Worm (Caenorhabditis elegans) whole organism, L4 larva: ENCODE data around the gene scl-14.

Experiments
- F49E8.2 ChIP-seq: sonication (generic microtip); optimal IDR thresholded peaks from 2 replicates; lab custom pipeline; 2016; ENCODE audit warnings: missing compliant biosample characterization, mild to moderate bottlenecking, missing genetic modification characterization, borderline replicate concordance
- R02D3.7 ChIP-seq: fragments of 150-350 bp; sonication (generic microtip); optimal IDR thresholded peaks from 3 replicates; lab custom pipeline; 2014; ENCODE audit warnings: missing biosample characterization, missing genetic modification characterization
- Y75B8A.6 ChIP-seq: fragments of 200-800 bp; sonication (Bioruptor generic); IDR thresholded peaks from 2 replicates; pipeline ENCODE4 v1.3.6; 2022; ENCODE audit warnings: missing genetic modification reagents, missing genetic modification characterization, missing compliant biosample characterization
- ZK337.2 ChIP-seq: fragments of 200-800 bp; sonication (Bioruptor generic); IDR thresholded peaks from 2 replicates; pipeline ENCODE4 v1.3.6; 2022; ENCODE audit warnings: missing genetic modification reagents, missing genetic modification characterization, missing compliant biosample characterization
- aha-1 ChIP-seq: fragments of 150-350 bp; peaks from one replicate; lab custom pipeline; 2014; ENCODE audit warnings: missing biosample characterization, missing genetic modification characterization
- aly-2 ChIP-seq: sonication (generic microtip); optimal IDR thresholded peaks from 2 replicates; lab custom pipeline; 2018; ENCODE audit warnings: missing biosample characterization, missing genetic modification characterization
- ceh-20 ChIP-seq: fragments of 200-800 bp; sonication (Bioruptor generic); IDR thresholded peaks from 2 replicates; pipeline ENCODE4 v1.3.6; 2022; ENCODE audit warnings: missing genetic modification reagents, missing genetic modification characterization, missing compliant biosample characterization
- ceh-44 ChIP-seq: fragments of 200-800 bp; sonication (Bioruptor generic); IDR thresholded peaks from 2 replicates; pipeline ENCODE4 v1.3.6; 2022; ENCODE audit warnings: missing genetic modification reagents, missing genetic modification characterization, missing compliant biosample characterization
- daf-12 ChIP-seq: fragments of 150-350 bp; optimal IDR thresholded peaks from 2 replicates; lab custom pipeline; 2014; ENCODE audit warnings: missing biosample characterization, missing genetic modification reagents, missing genetic modification characterization
- daf-16 ChIP-seq, 3 experiments: sonication (generic microtip); optimal IDR thresholded peaks; 2 replicates each; lab custom pipeline; 2016 to 2017; ENCODE audit warnings: missing genetic modification characterization in 3 of 3, missing genetic modification reagents in 3 of 3, mild to moderate bottlenecking in 2 of 3, missing compliant biosample characterization in 2 of 3, missing biosample characterization in 1 of 3, moderate library complexity in 1 of 3
- dmd-8 ChIP-seq: fragments of 200-800 bp; sonication (Bioruptor generic); IDR thresholded peaks from 2 replicates; pipeline ENCODE4 v1.3.6; 2022; ENCODE audit warnings: missing genetic modification characterization, missing compliant biosample characterization
- dve-1 ChIP-seq: sonication (generic microtip); optimal IDR thresholded peaks from 2 replicates; lab custom pipeline; 2017; ENCODE audit warnings: antibody characterized with exemption, mild to moderate bottlenecking, missing genetic modification characterization, missing compliant biosample characterization; ENCODE audit not compliant: insufficient read depth
- egl-43 ChIP-seq: fragments of 200-800 bp; sonication (Bioruptor generic); IDR thresholded peaks from 2 replicates; pipeline ENCODE4 v1.3.6; 2022; ENCODE audit warnings: missing genetic modification reagents, missing genetic modification characterization, missing compliant biosample characterization
- fkh-10 ChIP-seq: fragments of 150-350 bp; optimal IDR thresholded peaks from 2 replicates; lab custom pipeline; 2014; ENCODE audit warnings: missing biosample characterization, missing genetic modification reagents, missing genetic modification characterization
- hlh-11 ChIP-seq: fragments of 200-800 bp; sonication (Bioruptor generic); optimal IDR thresholded peaks from 2 replicates; lab custom pipeline; 2018; ENCODE audit warnings: mild to moderate bottlenecking, missing genetic modification characterization, missing compliant biosample characterization
- hlh-30 ChIP-seq: sonication (generic microtip); optimal IDR thresholded peaks from 2 replicates; lab custom pipeline; 2017; ENCODE audit warnings: antibody characterized with exemption, mild to moderate bottlenecking, missing genetic modification characterization, missing compliant biosample characterization; ENCODE audit not compliant: insufficient read depth
- lin-1 ChIP-seq: fragments of 200-800 bp; sonication (Bioruptor generic); IDR thresholded peaks from 2 replicates; pipeline ENCODE4 v1.3.6; 2022; ENCODE audit warnings: missing genetic modification reagents, missing genetic modification characterization, missing compliant biosample characterization
- lsy-2 ChIP-seq, 2 experiments: fragments of 150-350 bp in 1 of 2; sonication (generic microtip) in 1 of 2; optimal IDR thresholded peaks; 2 replicates each; lab custom pipeline; 2014 to 2017; ENCODE audit warnings: missing biosample characterization in 2 of 2, missing genetic modification characterization in 2 of 2
- madf-5 ChIP-seq, 2 experiments: fragments of 200-800 bp; sonication (Bioruptor generic); IDR thresholded peaks; 2 replicates each; pipeline ENCODE4 v1.3.6; 2022; ENCODE audit warnings: missing compliant biosample characterization in 2 of 2, missing genetic modification characterization in 2 of 2
- madf-9 ChIP-seq: fragments of 200-800 bp; sonication (Bioruptor generic); conservative IDR thresholded peaks from 2 replicates; pipeline ENCODE4 v1.3.6; 2022; ENCODE audit warnings: missing genetic modification reagents, missing genetic modification characterization, missing compliant biosample characterization
- mdl-1 ChIP-seq, 2 experiments: fragments of 150-350 bp in 1 of 2; sonication (generic microtip) in 1 of 2; optimal IDR thresholded peaks; 2 replicates each; lab custom pipeline; 2014 to 2017; ENCODE audit warnings: missing biosample characterization in 2 of 2, missing genetic modification characterization in 2 of 2
- mep-1 ChIP-seq: fragments of 150-350 bp; sonication (generic microtip); optimal IDR thresholded peaks from 3 replicates; lab custom pipeline; 2014; ENCODE audit warnings: missing biosample characterization, missing genetic modification characterization
- mes-2 ChIP-seq: sonication (generic microtip); optimal IDR thresholded peaks from 2 replicates; lab custom pipeline; 2016; ENCODE audit warnings: missing genotype, mild to moderate bottlenecking, missing genetic modification characterization, missing compliant biosample characterization; ENCODE audit not compliant: poor library complexity, severe bottlenecking
- mxl-2 ChIP-seq: fragments of 200-800 bp; sonication (Bioruptor generic); conservative IDR thresholded peaks from 2 replicates; pipeline ENCODE4 v1.3.6; 2022; ENCODE audit warnings: missing genetic modification reagents, missing genetic modification characterization, missing compliant biosample characterization
- nhr-10 ChIP-seq: fragments of 150-350 bp; optimal IDR thresholded peaks from 2 replicates; lab custom pipeline; 2014; ENCODE audit warnings: missing biosample characterization, missing genetic modification characterization
- nhr-48 ChIP-seq: sonication (generic microtip); optimal IDR thresholded peaks from 2 replicates; lab custom pipeline; 2016; ENCODE audit warnings: mild to moderate bottlenecking, missing genetic modification characterization, missing compliant biosample characterization
- nhr-77 ChIP-seq: fragments of 150-350 bp; optimal IDR thresholded peaks from 2 replicates; lab custom pipeline; 2014; ENCODE audit warnings: missing biosample characterization, missing genetic modification characterization
- rbr-2 ChIP-seq: sonication (generic microtip); optimal IDR thresholded peaks from 2 replicates; lab custom pipeline; 2016; ENCODE audit warnings: missing genotype, missing genetic modification characterization, missing compliant biosample characterization
- sdz-12 ChIP-seq: fragments of 200-800 bp; sonication (Bioruptor generic); optimal IDR thresholded peaks from 2 replicates; lab custom pipeline; 2018; ENCODE audit warnings: mild to moderate bottlenecking, missing genetic modification characterization, missing compliant biosample characterization
- set-16 ChIP-seq: fragments of 200-800 bp; sonication (Bioruptor generic); IDR thresholded peaks from 2 replicates; pipeline ENCODE4 v1.3.6; 2022; ENCODE audit warnings: missing genetic modification reagents, missing genetic modification characterization, missing compliant biosample characterization
- skn-1 ChIP-seq: fragments of 150-350 bp; optimal IDR thresholded peaks from 2 replicates; lab custom pipeline; 2014; ENCODE audit warnings: missing biosample characterization, missing genetic modification characterization
- spr-1 ChIP-seq: sonication (generic microtip); optimal IDR thresholded peaks from 2 replicates; lab custom pipeline; 2016; ENCODE audit warnings: mild to moderate bottlenecking, missing genetic modification characterization, missing compliant biosample characterization
- tra-1 ChIP-seq: fragments of 200-800 bp; sonication (Bioruptor generic); IDR thresholded peaks from 2 replicates; pipeline ENCODE4 v1.3.6; 2022; ENCODE audit warnings: missing genetic modification reagents, missing genetic modification characterization, missing compliant biosample characterization
- unc-62 ChIP-seq, 3 experiments: fragments of 150-350 bp in 1 of 3; sonication (generic microtip); optimal IDR thresholded peaks in 2 of 3; peaks in 1 of 3; 1 replicate in 1 of 3; 2 replicates in 2 of 3; lab custom pipeline; 2014 to 2017; ENCODE audit warnings: missing biosample characterization in 3 of 3, missing genetic modification characterization in 3 of 3, missing genetic modification reagents in 3 of 3, missing genotype in 1 of 3
- vab-7 ChIP-seq: fragments of 200-800 bp; sonication (Bioruptor generic); IDR thresholded peaks from 2 replicates; pipeline ENCODE4 v1.3.6; 2022; ENCODE audit warnings: missing genetic modification reagents, missing genetic modification characterization, missing compliant biosample characterization
- zfp-3 ChIP-seq: fragments of 200-800 bp; sonication (Bioruptor generic); conservative IDR thresholded peaks from 2 replicates; pipeline ENCODE4 v1.3.6; 2022; ENCODE audit warnings: missing genetic modification reagents, missing genetic modification characterization, missing compliant biosample characterization
- zip-11 ChIP-seq: fragments of 200-800 bp; sonication (Bioruptor generic); IDR thresholded peaks from 2 replicates; pipeline ENCODE4 v1.3.6; 2022; ENCODE audit warnings: missing genetic modification characterization, missing compliant biosample characterization
- zip-2 ChIP-seq: fragments of 150-350 bp; optimal IDR thresholded peaks from 2 replicates; lab custom pipeline; 2014; ENCODE audit warnings: missing biosample characterization, missing genetic modification characterization
- ztf-7 ChIP-seq: fragments of 150-350 bp; optimal IDR thresholded peaks from 2 replicates; lab custom pipeline; 2014; ENCODE audit warnings: missing biosample characterization, missing genetic modification characterization

Gene scl-14

ce11 chrIV:13165181-13165580 lies at the start of gene scl-14:
Gene scl-14 (plus strand): TSS chrIV:13165481.
- TF ChIP-seq mep-1 (tag; lab: Kevin White, UChicago) = no peak
- no peak for TF ChIP-seq vab-7 (GFP tag; lab: Robert Waterston, UW)
- no peak for TF ChIP-seq tra-1
- TF ChIP-seq aly-2 (tag; lab: Kevin White, UChicago) = no peak
- TF ChIP-seq mes-2 (tag; lab: Kevin White, UChicago) = no peak
- no peak for TF ChIP-seq aha-1 (tag; lab: Kevin White, UChicago)
- TF ChIP-seq zfp-3 (GFP tag; lab: Robert Waterston, UW) = no peak
- no peak for TF ChIP-seq set-16
- no peak for TF ChIP-seq unc-62 (GFP tag; optimal IDR thresholded peaks at IDR 0.05 in 1 of 2; lab: Kevin White, UChicago)
- TF ChIP-seq unc-62 (tag; optimal IDR thresholded peaks at IDR 0.05; lab: Kevin White, UChicago) = no peak

ce11 chrIV:13116679-13117078 lies 48.6 kb upstream of the scl-14 start:
- TF ChIP-seq lin-1 (GFP tag; lab: Robert Waterston, UW) (no peak), mep-1 (tag; lab: Kevin White, UChicago) (no peak), madf-5 (GFP tag; IDR thresholded peaks at IDR 0.05; lab: Robert Waterston, UW) (no peak), zip-2 (tag; lab: Kevin White, UChicago) (no peak), daf-12 (tag; lab: Kevin White, UChicago) (no peak), Y75B8A.6 (GFP tag; lab: Robert Waterston, UW) (no peak), ZK337.2 (GFP tag; lab: Robert Waterston, UW) (no peak), madf-9 (no peak), ztf-7 (tag; lab: Kevin White, UChicago) (no peak)

- TF ChIP-seq ceh-20 (GFP tag; lab: Robert Waterston, UW) (no peak), mxl-2 (GFP tag; lab: Robert Waterston, UW) (no peak), lsy-2 (tag; optimal IDR thresholded peaks at IDR 0.05; lab: Kevin White, UChicago) (peak in 1 of 2 experiments; percentile 6), unc-62 (GFP tag; optimal IDR thresholded peaks at IDR 0.05 in 1 of 2; lab: Kevin White, UChicago) (peak in 1 of 2 experiments; percentile 49), unc-62 (tag; optimal IDR thresholded peaks at IDR 0.05; lab: Kevin White, UChicago) (no peak), egl-43 (no peak), F49E8.2 (no peak), spr-1 (tag; lab: Kevin White, UChicago) (no peak), ceh-44 (GFP tag; lab: Robert Waterston, UW) (no peak), zfp-3 (GFP tag; lab: Robert Waterston, UW) (no peak), dmd-8 (GFP tag; lab: Robert Waterston, UW) (no peak), sdz-12 (GFP tag; lab: Kevin White, UChicago) (no peak), zip-11 (GFP tag; lab: Robert Waterston, UW) (no peak), R02D3.7 (no peak)
Observed at ce11 chrIV:13118794-13119193, 46.5 kb upstream of the scl-14 start, which contains the start of gene unc-30. Gene unc-30 (plus strand): TSS chrIV:13118977.

DNA sequence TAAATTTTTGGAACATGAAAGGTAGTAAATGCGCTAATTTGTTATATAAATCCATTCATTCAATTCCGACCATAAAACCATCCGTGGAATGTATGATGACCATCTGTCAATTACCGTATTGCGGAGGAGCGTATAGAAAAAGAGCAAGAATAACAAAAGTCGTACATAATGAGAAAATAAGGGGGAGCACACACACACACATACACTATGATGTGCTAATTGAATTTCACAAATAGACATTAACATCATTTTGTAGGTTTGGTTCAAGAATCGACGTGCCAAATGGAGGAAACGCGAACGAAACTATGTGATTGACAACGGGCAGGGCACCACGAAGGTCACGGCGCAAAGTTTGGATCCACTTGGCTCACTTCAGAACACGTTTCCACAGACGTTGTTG lies 43.9 kb upstream of the scl-14 start:
- TF ChIP-seq nhr-10 (tag; lab: Kevin White, UChicago) (no peak), nhr-48 (no peak), dve-1 (tag; lab: Kevin White, UChicago) (no peak), R02D3.7 (no peak), mxl-2 (GFP tag; lab: Robert Waterston, UW) (no peak), daf-16 (GFP tag; optimal IDR thresholded peaks at IDR 0.05; lab: Kevin White, UChicago) (no peak), daf-16 (tag; optimal IDR thresholded peaks at IDR 0.05; lab: Kevin White, UChicago) (no peak), hlh-11 (tag; lab: Kevin White, UChicago) (no peak), madf-5 (GFP tag; IDR thresholded peaks at IDR 0.05; lab: Robert Waterston, UW) (no peak), nhr-77 (no peak), egl-43 (no peak), mdl-1 (tag; optimal IDR thresholded peaks at IDR 0.05; lab: Kevin White, UChicago) (no peak), rbr-2 (tag; lab: Kevin White, UChicago) (no peak), hlh-30 (tag; lab: Kevin White, UChicago) (no peak), mep-1 (tag; lab: Kevin White, UChicago) (no peak), fkh-10 (GFP tag; lab: Kevin White, UChicago) (no peak), ceh-20 (GFP tag; lab: Robert Waterston, UW) (no peak), skn-1 (tag; lab: Kevin White, UChicago) (no peak)
